Fruit fly (Drosophila melanogaster) S2 (cell line): ENCODE results near the gene CG9503.

ENCODE experiments used
- CG8478 ChIP-seq: fragments of >200 bp; optimal IDR thresholded peaks from 2 replicates; lab custom pipeline; 2018
- CTCF ChIP-seq, 2 experiments: fragments of >200 bp; optimal IDR thresholded peaks; 2 replicates each; lab custom pipeline; 2018

DNA sequence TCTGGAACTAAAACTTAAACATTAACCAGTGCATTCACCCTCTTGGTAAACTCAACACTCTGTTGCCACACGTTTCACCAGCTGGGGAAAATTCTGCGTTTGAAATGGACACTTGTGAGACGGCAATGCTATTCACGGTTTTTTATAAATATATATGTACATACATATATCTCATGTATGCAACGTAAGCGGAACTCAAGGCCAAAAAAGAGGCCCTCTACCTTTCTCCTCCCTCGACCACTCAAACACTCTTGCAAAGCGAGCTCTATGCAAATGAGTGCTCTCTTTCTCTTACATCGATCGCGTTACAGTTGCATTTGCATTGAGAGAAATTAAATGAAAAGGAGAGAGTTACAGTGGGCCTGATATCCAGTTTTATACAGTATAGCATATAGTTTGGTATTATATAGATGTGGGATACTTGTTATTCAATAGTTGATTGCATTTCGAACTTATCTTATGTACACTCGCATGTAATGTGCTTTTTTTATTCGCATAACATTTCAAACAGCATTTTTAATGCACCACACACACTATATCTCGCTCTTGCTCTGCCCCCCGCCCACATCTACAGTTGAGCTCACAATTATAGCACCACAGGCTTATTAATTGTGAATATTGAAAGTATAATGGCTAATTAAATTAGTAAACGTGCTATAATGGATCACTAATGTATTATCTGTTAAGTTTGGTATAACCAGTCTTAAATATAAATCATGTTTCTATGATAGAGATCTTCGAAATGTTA, 29.0 kb upstream of the CG9503 start:
- TF ChIP-seq CTCF (optimal IDR thresholded peaks at IDR 0.05; lab: Kevin White, UChicago) = no peak
- no peak for TF ChIP-seq CG8478 (lab: Kevin White, UChicago)
